Worm (Caenorhabditis elegans) whole organism, midembryonic: ENCODE data around the gene lep-2.

Experiments used
- T22C8.4 ChIP-seq: fragments of 200-800 bp; sonication (Bioruptor generic); IDR thresholded peaks from 2 replicates; pipeline ENCODE4 v1.3.6; 2022; ENCODE audit warnings: missing genetic modification characterization, missing compliant biosample characterization
- flt-1 ChIP-seq: fragments of 200-800 bp; sonication (Bioruptor generic); IDR thresholded peaks from 2 replicates; pipeline ENCODE4 v1.3.6; 2022; ENCODE audit warnings: missing genetic modification characterization, missing compliant biosample characterization
- med-1 ChIP-seq: sonication (generic microtip); optimal IDR thresholded peaks from 2 replicates; lab custom pipeline; 2017; ENCODE audit warnings: missing genetic modification characterization, mild to moderate bottlenecking, missing compliant biosample characterization, antibody characterized with exemption, missing genetic modification reagents; ENCODE audit not compliant: insufficient read depth
- ref-1 ChIP-seq: fragments of 200-800 bp; sonication (Bioruptor generic); conservative IDR thresholded peaks from 2 replicates; pipeline ENCODE4 v1.3.6; 2022; ENCODE audit warnings: missing genetic modification reagents, missing genetic modification characterization, missing compliant biosample characterization
- ztf-23 ChIP-seq: fragments of 200-800 bp; sonication (Bioruptor generic); IDR thresholded peaks from 2 replicates; pipeline ENCODE4 v1.3.6; 2022; ENCODE audit warnings: missing genetic modification reagents, missing genetic modification characterization, missing compliant biosample characterization

ce11 chrIV:1010212-1010611, 18.1 kb downstream of the lep-2 start, which contains the start of gene atg-3:
- no peak for TF ChIP-seq flt-1 (GFP tag; lab: Robert Waterston, UW)
- TF ChIP-seq T22C8.4 (GFP tag; lab: Robert Waterston, UW), result no peak
- TF ChIP-seq ztf-23 (GFP tag; lab: Robert Waterston, UW), result no peak
- TF ChIP-seq ref-1 (GFP tag; lab: Robert Waterston, UW), result no peak
- TF ChIP-seq med-1 (GFP tag; lab: Kevin White, UChicago), result no peak
